Fruit fly (Drosophila melanogaster): Measurements from ENCODE around the gene eIF4E1.
A peak's percentile ranks its signal among the peaks of the same experiment; 100 is the strongest.

eIF4E1 gene

DNA sequence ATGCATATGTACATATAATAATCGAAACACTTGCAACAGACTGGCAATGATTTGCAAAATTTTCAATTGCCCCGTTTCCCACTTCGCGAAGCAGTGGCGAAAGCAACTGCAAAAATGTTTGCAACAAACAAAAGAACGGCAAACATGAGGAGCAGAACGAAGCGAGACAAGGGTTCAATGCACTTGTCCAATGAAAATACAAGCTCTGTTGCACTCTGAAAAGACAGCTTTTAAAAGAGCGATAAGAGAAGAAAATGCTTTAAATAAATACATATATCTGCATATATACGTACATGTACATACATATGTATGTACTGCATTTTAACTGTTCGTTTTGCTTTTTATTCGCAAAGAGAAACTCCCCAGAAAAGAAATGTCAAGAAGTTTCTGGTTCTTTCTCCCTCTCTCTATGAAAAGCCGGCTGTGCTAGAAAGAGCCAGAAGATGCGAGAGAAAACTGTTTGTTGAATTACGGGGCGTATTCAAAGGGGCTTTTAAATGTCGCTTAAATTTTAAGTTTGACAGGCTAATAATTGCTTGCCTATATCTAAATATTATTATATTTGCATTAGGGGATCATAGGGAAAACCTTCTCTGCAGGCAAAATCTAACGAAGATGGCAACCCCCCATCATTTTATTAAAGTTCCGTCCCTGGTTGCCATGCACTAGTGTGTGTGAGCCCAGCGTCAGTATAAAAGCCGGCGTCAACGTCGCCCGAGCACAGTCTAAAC lies 18.8 kb downstream of the eIF4E1 start, which contains the start of gene Hsp27 (continued):
- peak; percentile 99 to 100 for TF ChIP-seq bsh (GFP tag; optimal IDR thresholded peaks at IDR 0.05)
- peak; percentile 94 for TF ChIP-seq CG10267 (tag; optimal IDR thresholded peaks at IDR 0.05)
- peak; percentile 98 for TF ChIP-seq Camta (GFP tag; optimal IDR thresholded peaks at IDR 0.05)
- TF ChIP-seq schlank (tag; optimal IDR thresholded peaks at IDR 0.05), result peak; percentile 94
- peak; percentile 97 for TF ChIP-seq CG6813 (GFP tag; optimal IDR thresholded peaks at IDR 0.05)
- peak; percentile 74 for TF ChIP-seq CG10543 (GFP tag; optimal IDR thresholded peaks at IDR 0.05)
- TF ChIP-seq ERR (GFP tag; optimal IDR thresholded peaks at IDR 0.05), result peak; percentile 89
- TF ChIP-seq E2f1 (GFP tag; IDR thresholded peaks at IDR 0.05), result peak; percentile 99
- TF ChIP-seq CG4360 (GFP tag; IDR thresholded peaks at IDR 0.05), result peak; percentile 86
- TF ChIP-seq Max (GFP tag; optimal IDR thresholded peaks at IDR 0.05), result peak; percentile 98
- TF ChIP-seq CG13624 (GFP tag; optimal IDR thresholded peaks at IDR 0.05), result peak; percentile 96
- peak; percentile 87 for TF ChIP-seq CG5180 (GFP tag; optimal IDR thresholded peaks at IDR 0.05)
- TF ChIP-seq BEAF-32 (GFP tag; optimal IDR thresholded peaks at IDR 0.05), result peak; percentile 8
- TF ChIP-seq CG4854 (GFP tag; optimal IDR thresholded peaks at IDR 0.05), result peak; percentile 96
- TF ChIP-seq CG17568 (GFP tag; optimal IDR thresholded peaks at IDR 0.05), result peak; percentile 96
- peak; percentile 96 for TF ChIP-seq jing (GFP tag; optimal IDR thresholded peaks at IDR 0.05)
- peak; percentile 97 for TF ChIP-seq Atf6 (GFP tag; IDR thresholded peaks at IDR 0.05)
- TF ChIP-seq CG8290 (GFP tag; optimal IDR thresholded peaks at IDR 0.05), result peak; percentile 95
- TF ChIP-seq CG8290 (tag; optimal IDR thresholded peaks at IDR 0.05), result peak in 1 of 2 experiments; percentile 66
- TF ChIP-seq CG30431 (GFP tag; optimal IDR thresholded peaks at IDR 0.05), result peak; percentile 98
- peak in 1 of 3 experiments; percentile 95 for TF ChIP-seq lola (GFP tag; optimal IDR thresholded peaks at IDR 0.05)
- no peak for TF ChIP-seq hbn (GFP tag; IDR thresholded peaks at IDR 0.05; ENCODE audit: partially characterized antibody)
- peak; percentile 97 for TF ChIP-seq CG14710 (tag; optimal IDR thresholded peaks at IDR 0.05)
- peak; percentile 96 for TF ChIP-seq CG4617 (GFP tag; optimal IDR thresholded peaks at IDR 0.05; ENCODE audit: borderline replicate concordance)
- peak; percentile 99 for TF ChIP-seq Xrp1 (GFP tag; IDR thresholded peaks at IDR 0.05)
- TF ChIP-seq wdn (GFP tag; IDR thresholded peaks at IDR 0.05), result peak; percentile 96
- peak; percentile 33; the same call in 1 of the 2 replicates for TF ChIP-seq CG42726 (GFP tag; IDR thresholded peaks at IDR 0.05; ENCODE audit: partially characterized antibody)
- TF ChIP-seq sr (GFP tag; IDR thresholded peaks at IDR 0.05), result peak; percentile 97
- peak; percentile 97 for TF ChIP-seq CG18764 (GFP tag; optimal IDR thresholded peaks at IDR 0.05)
- TF ChIP-seq Doc3 (GFP tag; IDR thresholded peaks at IDR 0.05; ENCODE audit: partially characterized antibody), result no peak
- peak; percentile 97 for TF ChIP-seq NFAT (GFP tag; IDR thresholded peaks at IDR 0.05)
- TF ChIP-seq sens-2 (GFP tag; IDR thresholded peaks at IDR 0.05), result peak; percentile 97
- peak; percentile 96 for TF ChIP-seq CG15011 (GFP tag; optimal IDR thresholded peaks at IDR 0.05)
- peak; percentile 97 for TF ChIP-seq CG8388 (GFP tag; optimal IDR thresholded peaks at IDR 0.05)
- peak; percentile 38 for TF ChIP-seq HmgD (GFP tag; optimal IDR thresholded peaks at IDR 0.05)
- peak; percentile 75 for TF ChIP-seq Dip2 (GFP tag; IDR thresholded peaks at IDR 0.05)
- peak; percentile 92 for TF ChIP-seq GATAe (GFP tag; conservative IDR thresholded peaks at IDR 0.05)
- peak; percentile 86 for TF ChIP-seq grn (GFP tag; optimal IDR thresholded peaks at IDR 0.05)
- peak; percentile 62 for TF ChIP-seq CG4282 (GFP tag; optimal IDR thresholded peaks at IDR 0.05)
- TF ChIP-seq cg (GFP tag; optimal IDR thresholded peaks at IDR 0.05), result peak; percentile 90
- peak; percentile 99 for TF ChIP-seq CG32532 (GFP tag; IDR thresholded peaks at IDR 0.05)
- TF ChIP-seq pzg (GFP tag; optimal IDR thresholded peaks at IDR 0.05), result peak; percentile 25
- TF ChIP-seq Atf3 (GFP tag; optimal IDR thresholded peaks at IDR 0.05), result peak; percentile 74
- TF ChIP-seq bbx (GFP tag; IDR thresholded peaks at IDR 0.05; ENCODE audit: partially characterized antibody), result peak; percentile 22; the same call in 1 of the 2 replicates
- peak; percentile 78 for TF ChIP-seq ash1 (GFP tag; optimal IDR thresholded peaks at IDR 0.05)
- TF ChIP-seq CG10321 (GFP tag; IDR thresholded peaks at IDR 0.05), result peak; percentile 80
- TF ChIP-seq ATbp (GFP tag; optimal IDR thresholded peaks at IDR 0.05), result peak; percentile 99
- TF ChIP-seq esg (GFP tag; conservative IDR thresholded peaks at IDR 0.05), result peak; percentile 95
- no peak for TF ChIP-seq yki (optimal IDR thresholded peaks at IDR 0.05)
